Worm (Caenorhabditis elegans): ENCODE data around the gene lbp-7.

The lbp-7 gene

ce11 chrV:13872895-13873294 is 6.5 kb upstream of the lbp-7 start, which contains the start of gene cpt-5:
Gene cpt-5, plus strand, starts transcription at chrV:13873195.
- TF ChIP-seq Y22D7AL.16 (tag; optimal IDR thresholded peaks at IDR 0.05) = no peak
- TF ChIP-seq gmeb-2 (tag; optimal IDR thresholded peaks at IDR 0.05) = no peak
- TF ChIP-seq sdc-2 (tag; optimal IDR thresholded peaks at IDR 0.05) = no peak
- no peak for TF ChIP-seq sox-4 (tag; optimal IDR thresholded peaks at IDR 0.05)
- no peak for TF ChIP-seq pat-9 (tag; optimal IDR thresholded peaks at IDR 0.05)

ce11 chrV:13873323-13873722 is 6.0 kb upstream of the lbp-7 start:
- TF ChIP-seq dve-1 (tag; optimal IDR thresholded peaks at IDR 0.05) (no peak), pros-1 (tag; optimal IDR thresholded peaks at IDR 0.05) (no peak), unc-3 (GFP tag; conservative IDR thresholded peaks at IDR 0.05) (no peak), unc-3 (tag; optimal IDR thresholded peaks at IDR 0.05) (no peak), lim-6 (tag; optimal IDR thresholded peaks at IDR 0.05) (no peak), mec-3 (tag; optimal IDR thresholded peaks at IDR 0.05; ENCODE audit: borderline replicate concordance) (no peak), hlh-15 (tag; optimal IDR thresholded peaks at IDR 0.05) (no peak), syd-9 (tag; optimal IDR thresholded peaks at IDR 0.05) (no peak), lin-11 (tag; optimal IDR thresholded peaks at IDR 0.05) (no peak), pag-3 (tag; optimal IDR thresholded peaks at IDR 0.05; ENCODE audit: borderline replicate concordance) (no peak), ceh-14 (tag; optimal IDR thresholded peaks at IDR 0.05) (no peak), unc-86 (tag; optimal IDR thresholded peaks at IDR 0.05) (no peak), fkh-6 (tag; optimal IDR thresholded peaks at IDR 0.05) (no peak)

DNA sequence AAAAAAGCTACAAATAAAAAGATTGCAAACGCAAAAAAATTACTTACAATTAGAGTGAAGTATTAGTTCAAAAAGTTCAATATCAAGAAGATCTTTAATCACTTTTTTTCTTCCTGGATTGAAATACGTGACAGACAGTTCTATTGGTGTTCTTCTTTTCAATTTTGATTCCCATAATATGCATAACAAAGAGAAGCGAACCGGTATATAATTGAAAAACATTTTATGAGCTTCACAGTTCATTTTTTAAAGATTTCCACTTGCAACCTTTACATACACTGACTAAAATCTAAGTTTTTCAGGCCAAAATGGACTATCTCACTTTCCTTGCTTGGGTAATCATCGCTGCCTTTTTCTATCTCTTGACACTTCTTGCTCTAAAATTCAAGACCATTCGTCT is 2.8 kb upstream of the lbp-7 start, which contains the start of gene T22G5.1:
Gene T22G5.1 (plus strand): TSS at position 301 of the 400 bp plus-strand sequence.
- TF ChIP-seq lim-6 (tag; optimal IDR thresholded peaks at IDR 0.05) (no peak), ref-2 (tag; optimal IDR thresholded peaks at IDR 0.05) (no peak), rnt-1 (tag; optimal IDR thresholded peaks at IDR 0.05) (no peak), dve-1 (tag; optimal IDR thresholded peaks at IDR 0.05) (no peak), hlh-13 (GFP tag; optimal IDR thresholded peaks at IDR 0.05) (no peak), sdc-2 (tag; optimal IDR thresholded peaks at IDR 0.05) (no peak), Y22D7AL.16 (tag; optimal IDR thresholded peaks at IDR 0.05) (no peak), T23F11.4 (GFP tag; optimal IDR thresholded peaks at IDR 0.05) (no peak), sox-2 (GFP tag; IDR thresholded peaks at IDR 0.05) (no peak), tbx-2 (tag; optimal IDR thresholded peaks at IDR 0.05) (no peak), npax-4 (tag; optimal IDR thresholded peaks at IDR 0.05) (no peak), pqm-1 (tag; optimal IDR thresholded peaks at IDR 0.05) (no peak), ceh-34 (tag; optimal IDR thresholded peaks at IDR 0.05) (no peak), mec-3 (tag; optimal IDR thresholded peaks at IDR 0.05; ENCODE audit: borderline replicate concordance) (no peak), ceh-30 (tag; optimal IDR thresholded peaks at IDR 0.05) (no peak), ama-1 (optimal IDR thresholded peaks at IDR 0.05) (no peak), ceh-18 (tag; optimal IDR thresholded peaks at IDR 0.05) (no peak), dmd-4 (tag; optimal IDR thresholded peaks at IDR 0.05; ENCODE audit: borderline replicate concordance) (no peak), hlh-15 (tag; optimal IDR thresholded peaks at IDR 0.05) (no peak)

DNA sequence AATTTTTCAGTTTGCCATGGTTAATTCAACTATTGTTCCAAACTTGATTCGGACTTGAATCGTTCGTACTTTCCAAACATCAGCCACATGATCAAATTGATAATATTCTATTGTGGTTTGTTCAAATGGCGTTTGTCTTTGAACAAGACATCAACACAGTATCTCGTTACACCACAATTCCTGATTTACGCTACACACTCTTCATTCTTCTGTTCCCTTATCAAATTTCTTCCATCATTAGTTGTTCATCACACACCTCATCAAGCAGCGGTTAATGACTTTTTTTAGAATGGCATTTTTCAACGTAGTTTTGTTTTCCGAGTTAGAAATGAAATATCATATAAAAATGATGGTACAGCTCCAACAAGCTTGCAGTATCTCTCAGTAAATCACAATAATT is 1.1 kb upstream of the lbp-7 start:
- TF ChIP-seq sox-4 (tag; optimal IDR thresholded peaks at IDR 0.05) (no peak), hlh-8 (tag; optimal IDR thresholded peaks at IDR 0.05) (no peak), tbx-7 (tag; optimal IDR thresholded peaks at IDR 0.05) (no peak), rnt-1 (tag; optimal IDR thresholded peaks at IDR 0.05) (no peak), hlh-6 (tag; optimal IDR thresholded peaks at IDR 0.05) (no peak), ceh-19 (GFP tag; optimal IDR thresholded peaks at IDR 0.05) (no peak), nhr-232 (tag; optimal IDR thresholded peaks at IDR 0.05) (no peak), Y22D7AL.16 (tag; optimal IDR thresholded peaks at IDR 0.05) (no peak), syd-9 (tag; optimal IDR thresholded peaks at IDR 0.05) (no peak), odd-2 (tag; optimal IDR thresholded peaks at IDR 0.05) (no peak), pha-2 (tag; optimal IDR thresholded peaks at IDR 0.05) (no peak), nfya-1 (tag; optimal IDR thresholded peaks at IDR 0.05) (no peak), ahr-1 (tag; optimal IDR thresholded peaks at IDR 0.05) (no peak), pha-4 (tag; optimal IDR thresholded peaks at IDR 0.05) (no peak), elt-2 (tag; optimal IDR thresholded peaks at IDR 0.05) (no peak), ceh-18 (tag; optimal IDR thresholded peaks at IDR 0.05) (no peak)
